Worm (Caenorhabditis elegans): ENCODE data around the gene seip-1.

DNA sequence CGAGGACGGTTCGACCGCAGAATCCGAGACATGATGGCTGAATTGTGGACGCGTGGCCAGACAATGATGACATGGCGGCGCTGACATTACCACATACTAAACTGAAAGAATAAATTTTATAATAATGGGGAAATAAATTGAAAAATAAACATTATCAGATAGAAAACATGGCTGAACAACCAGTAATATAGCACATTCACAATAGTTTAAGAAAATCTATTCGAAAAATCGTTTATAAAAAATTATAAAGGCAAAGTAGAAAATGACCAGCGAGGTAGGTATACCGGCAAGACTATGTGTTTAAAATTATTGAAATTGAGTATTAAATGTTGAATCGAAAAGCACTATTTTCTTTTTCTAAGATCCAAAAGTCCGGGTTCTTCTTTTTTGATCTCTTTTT lies 1.9 kb downstream of the seip-1 start, which contains the start of gene jamp-1:
- no peak for TF ChIP-seq zag-1 (tag; optimal IDR thresholded peaks at IDR 0.05)
- no peak for TF ChIP-seq lsy-12 (tag; optimal IDR thresholded peaks at IDR 0.05)
- no peak for TF ChIP-seq R02D3.7 (tag; optimal IDR thresholded peaks at IDR 0.05)
